Fruit fly (Drosophila melanogaster) Kc167 (cell line): Measurements from ENCODE around the gene CG9231.

Experiments
- Myc ChIP-seq: fragments of >200 bp; optimal IDR thresholded peaks from 2 replicates; lab custom pipeline; 2017; ENCODE audit warnings: missing external identifiers
- Sin3A ChIP-seq: fragments of >200 bp; optimal IDR thresholded peaks from 2 replicates; lab custom pipeline; 2018; ENCODE audit warnings: missing external identifiers
- h ChIP-seq: fragments of >200 bp; optimal IDR thresholded peaks from 3 replicates; lab custom pipeline; 2018; ENCODE audit warnings: missing external identifiers

DNA sequence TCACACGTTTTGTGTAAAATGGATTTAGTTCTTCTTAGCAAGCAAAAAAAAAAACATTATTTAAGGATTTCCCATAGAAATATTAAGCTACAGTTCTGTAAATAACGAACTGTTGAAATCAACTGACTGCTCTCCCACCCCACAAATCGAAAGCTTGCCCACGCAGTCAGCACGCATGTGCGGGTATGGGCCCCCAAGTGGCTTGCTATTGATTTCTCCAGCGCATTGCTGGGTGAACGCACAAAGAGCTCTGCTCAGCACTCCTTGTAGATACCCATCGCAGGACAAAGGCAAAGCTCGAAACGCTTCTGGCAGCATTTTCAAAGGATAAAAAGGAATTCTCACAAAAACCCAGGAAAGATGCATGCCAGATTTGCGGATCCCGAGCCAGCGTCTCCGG lies 15.6 kb upstream of the CG9231 start, which contains the start of gene CG9368:
- TF ChIP-seq h (lab: Kevin White, UChicago) (no peak), Sin3A (lab: Kevin White, UChicago) (no peak), Myc (no peak)
